Worm (Caenorhabditis elegans): ENCODE data around the gene T05H4.3.

T05H4.3 gene

ce11 chrV:6442037-6442436, at the start of gene T05H4.3:
TSS of gene T05H4.3 (plus strand) at chrV:6442337.
- TF ChIP-seq flt-1 (GFP tag; IDR thresholded peaks at IDR 0.05) (no peak), ref-1 (GFP tag; conservative IDR thresholded peaks at IDR 0.05) (no peak), ztf-29 (GFP tag; IDR thresholded peaks at IDR 0.05) (no peak), cog-1 (tag; optimal IDR thresholded peaks at IDR 0.05) (no peak), ztf-23 (GFP tag; IDR thresholded peaks at IDR 0.05) (no peak), med-1 (GFP tag; optimal IDR thresholded peaks at IDR 0.05; ENCODE audit: insufficient read depth) (no peak), T22C8.4 (GFP tag; IDR thresholded peaks at IDR 0.05) (no peak), tab-1 (GFP tag; IDR thresholded peaks at IDR 0.05) (no peak), klf-2 (GFP tag; conservative IDR thresholded peaks at IDR 0.05) (no peak)

DNA sequence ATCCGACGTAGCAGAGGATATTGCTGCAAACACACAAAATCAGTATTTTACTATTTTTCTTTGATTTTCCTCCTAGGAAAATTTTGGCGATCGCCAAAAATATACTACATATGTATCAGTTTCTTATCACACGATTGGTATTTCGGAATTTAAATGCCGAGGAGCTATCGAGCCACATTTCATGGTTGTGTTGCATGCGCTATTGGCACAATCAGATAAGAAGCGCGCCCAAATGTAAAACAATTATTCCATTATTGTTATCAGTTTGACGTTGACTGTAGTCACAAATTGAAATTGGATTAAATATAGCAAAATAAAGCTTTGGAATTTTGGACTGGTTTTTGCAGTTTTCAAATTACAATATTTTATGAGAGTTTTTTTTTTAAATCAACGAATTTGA, 43.2 kb upstream of the T05H4.3 start:
- TF ChIP-seq T22C8.4 (GFP tag; IDR thresholded peaks at IDR 0.05) = no peak
- no peak for TF ChIP-seq med-1 (GFP tag; optimal IDR thresholded peaks at IDR 0.05; ENCODE audit: insufficient read depth)
- TF ChIP-seq tab-1 (GFP tag; IDR thresholded peaks at IDR 0.05) = no peak
- no peak for TF ChIP-seq klf-2 (GFP tag; conservative IDR thresholded peaks at IDR 0.05)
- no peak for TF ChIP-seq ref-1 (GFP tag; conservative IDR thresholded peaks at IDR 0.05)
- no peak for TF ChIP-seq cog-1 (tag; optimal IDR thresholded peaks at IDR 0.05)
- TF ChIP-seq flt-1 (GFP tag; IDR thresholded peaks at IDR 0.05) = no peak
- no peak for TF ChIP-seq ztf-29 (GFP tag; IDR thresholded peaks at IDR 0.05)
- TF ChIP-seq ztf-23 (GFP tag; IDR thresholded peaks at IDR 0.05) = no peak

DNA sequence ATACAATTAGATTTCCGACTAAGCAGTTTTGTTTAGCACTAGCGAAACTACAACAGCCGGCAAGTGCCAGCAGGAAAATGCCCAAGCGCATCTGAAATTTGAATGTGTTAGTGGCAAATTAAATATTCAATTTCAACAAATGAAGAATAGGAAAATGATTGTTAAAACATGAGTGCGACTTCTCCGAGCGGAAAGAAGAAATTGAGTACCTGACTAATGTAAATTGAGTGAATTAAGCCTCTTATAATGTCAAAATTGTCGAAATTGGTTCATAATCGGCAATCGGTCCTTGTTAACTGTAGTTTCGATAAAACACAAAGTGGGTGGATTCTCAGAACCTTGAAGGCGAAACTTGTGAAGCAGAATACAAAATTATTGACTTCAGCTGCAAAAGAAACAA, 42.3 kb upstream of the T05H4.3 start, which contains the start of gene gfi-1:
Gene gfi-1, minus strand, starts transcription at position 101 of the 400 bp plus-strand sequence.
- no peak for TF ChIP-seq cog-1 (tag; optimal IDR thresholded peaks at IDR 0.05)
- TF ChIP-seq flt-1 (GFP tag; IDR thresholded peaks at IDR 0.05) = no peak
- TF ChIP-seq ztf-29 (GFP tag; IDR thresholded peaks at IDR 0.05) = no peak
- TF ChIP-seq ztf-23 (GFP tag; IDR thresholded peaks at IDR 0.05) = no peak
- TF ChIP-seq med-1 (GFP tag; optimal IDR thresholded peaks at IDR 0.05; ENCODE audit: insufficient read depth) = no peak
- no peak for TF ChIP-seq ref-1 (GFP tag; conservative IDR thresholded peaks at IDR 0.05)
- TF ChIP-seq tab-1 (GFP tag; IDR thresholded peaks at IDR 0.05) = no peak
- no peak for TF ChIP-seq klf-2 (GFP tag; conservative IDR thresholded peaks at IDR 0.05)
- TF ChIP-seq T22C8.4 (GFP tag; IDR thresholded peaks at IDR 0.05) = no peak

DNA sequence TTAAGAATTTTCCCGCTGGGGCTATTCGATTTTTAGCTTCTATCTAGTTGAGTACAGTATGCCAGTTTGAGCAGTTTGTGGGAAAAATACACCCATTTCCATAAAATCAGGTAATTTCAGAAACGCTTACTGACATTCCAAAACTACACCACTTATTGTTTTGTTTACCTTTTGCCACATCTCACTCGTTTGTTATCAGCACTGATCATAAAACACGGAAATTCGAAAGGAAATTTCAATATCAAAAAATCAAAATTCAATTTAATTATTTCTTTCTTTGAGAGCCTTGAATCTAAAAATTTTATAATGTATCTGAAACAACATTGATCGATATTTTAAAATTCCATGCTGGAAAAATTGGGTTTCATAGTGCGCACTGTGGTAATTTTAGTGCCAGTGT, 41.6 kb upstream of the T05H4.3 start:
- no peak for TF ChIP-seq klf-2 (GFP tag; conservative IDR thresholded peaks at IDR 0.05)
- TF ChIP-seq tab-1 (GFP tag; IDR thresholded peaks at IDR 0.05) = no peak
- no peak for TF ChIP-seq T22C8.4 (GFP tag; IDR thresholded peaks at IDR 0.05)
- no peak for TF ChIP-seq ztf-23 (GFP tag; IDR thresholded peaks at IDR 0.05)
- TF ChIP-seq ref-1 (GFP tag; conservative IDR thresholded peaks at IDR 0.05) = no peak
- no peak for TF ChIP-seq ztf-29 (GFP tag; IDR thresholded peaks at IDR 0.05)
- TF ChIP-seq med-1 (GFP tag; optimal IDR thresholded peaks at IDR 0.05; ENCODE audit: insufficient read depth) = no peak
- no peak for TF ChIP-seq flt-1 (GFP tag; IDR thresholded peaks at IDR 0.05)

- TF ChIP-seq tab-1 (GFP tag; IDR thresholded peaks at IDR 0.05) (no peak), flt-1 (GFP tag; IDR thresholded peaks at IDR 0.05) (no peak), klf-2 (GFP tag; conservative IDR thresholded peaks at IDR 0.05) (no peak), ref-1 (GFP tag; conservative IDR thresholded peaks at IDR 0.05) (no peak), cog-1 (tag; optimal IDR thresholded peaks at IDR 0.05) (no peak), ztf-23 (GFP tag; IDR thresholded peaks at IDR 0.05) (no peak), T22C8.4 (GFP tag; IDR thresholded peaks at IDR 0.05) (no peak), ztf-29 (GFP tag; IDR thresholded peaks at IDR 0.05) (no peak), med-1 (GFP tag; optimal IDR thresholded peaks at IDR 0.05; ENCODE audit: insufficient read depth) (no peak)
Observed at ce11 chrV:6400950-6401551, 41.1 kb upstream of the T05H4.3 start.

ce11 chrV:6407587-6407986, 34.5 kb upstream of the T05H4.3 start:
- no peak for TF ChIP-seq ztf-23 (GFP tag; IDR thresholded peaks at IDR 0.05)
- TF ChIP-seq flt-1 (GFP tag; IDR thresholded peaks at IDR 0.05) = no peak
- no peak for TF ChIP-seq ref-1 (GFP tag; conservative IDR thresholded peaks at IDR 0.05)
- no peak for TF ChIP-seq tab-1 (GFP tag; IDR thresholded peaks at IDR 0.05)
- TF ChIP-seq klf-2 (GFP tag; conservative IDR thresholded peaks at IDR 0.05) = no peak

DNA sequence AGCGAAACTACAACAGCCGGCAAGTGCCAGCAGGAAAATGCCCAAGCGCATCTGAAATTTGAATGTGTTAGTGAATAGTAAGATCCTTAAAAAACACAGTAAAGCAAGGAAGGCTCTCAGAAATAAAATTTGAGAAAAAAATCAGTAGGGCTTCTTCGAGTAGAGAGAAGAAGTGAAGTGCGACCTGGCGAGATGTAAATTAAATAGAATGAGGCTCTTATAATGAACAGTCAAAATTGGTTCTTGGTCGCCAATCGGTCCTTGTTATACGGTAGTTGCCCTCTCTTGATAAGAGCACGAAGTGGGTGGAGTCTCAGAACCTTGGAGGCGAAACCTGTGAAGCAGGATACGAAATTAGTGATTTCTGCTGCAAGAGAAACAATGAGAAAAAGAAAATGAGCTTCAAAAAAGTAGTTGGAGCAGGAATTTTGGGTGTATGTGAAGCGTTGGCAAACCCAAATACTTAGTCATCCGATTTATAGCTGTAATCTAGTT, 33.4 kb upstream of the T05H4.3 start, which contains the start of gene bcf-1:
Gene bcf-1, minus strand, starts transcription at position 51 of the 495 bp plus-strand sequence.
- TF ChIP-seq flt-1 (GFP tag; IDR thresholded peaks at IDR 0.05) (no peak), T22C8.4 (GFP tag; IDR thresholded peaks at IDR 0.05) (no peak), tab-1 (GFP tag; IDR thresholded peaks at IDR 0.05) (no peak), ztf-29 (GFP tag; IDR thresholded peaks at IDR 0.05) (no peak), med-1 (GFP tag; optimal IDR thresholded peaks at IDR 0.05; ENCODE audit: insufficient read depth) (no peak), ztf-23 (GFP tag; IDR thresholded peaks at IDR 0.05) (no peak), cog-1 (tag; optimal IDR thresholded peaks at IDR 0.05) (no peak), klf-2 (GFP tag; conservative IDR thresholded peaks at IDR 0.05) (no peak), ref-1 (GFP tag; conservative IDR thresholded peaks at IDR 0.05) (no peak)

- no peak for TF ChIP-seq ref-1 (GFP tag; conservative IDR thresholded peaks at IDR 0.05)
- no peak for TF ChIP-seq cog-1 (tag; optimal IDR thresholded peaks at IDR 0.05)
- TF ChIP-seq ztf-23 (GFP tag; IDR thresholded peaks at IDR 0.05) = no peak
- no peak for TF ChIP-seq tab-1 (GFP tag; IDR thresholded peaks at IDR 0.05)
- no peak for TF ChIP-seq med-1 (GFP tag; optimal IDR thresholded peaks at IDR 0.05; ENCODE audit: insufficient read depth)
- TF ChIP-seq klf-2 (GFP tag; conservative IDR thresholded peaks at IDR 0.05) = no peak
- no peak for TF ChIP-seq T22C8.4 (GFP tag; IDR thresholded peaks at IDR 0.05)
- no peak for TF ChIP-seq ztf-29 (GFP tag; IDR thresholded peaks at IDR 0.05)
- no peak for TF ChIP-seq flt-1 (GFP tag; IDR thresholded peaks at IDR 0.05)
Observed at ce11 chrV:6411161-6411560, 31.0 kb upstream of the T05H4.3 start.

DNA sequence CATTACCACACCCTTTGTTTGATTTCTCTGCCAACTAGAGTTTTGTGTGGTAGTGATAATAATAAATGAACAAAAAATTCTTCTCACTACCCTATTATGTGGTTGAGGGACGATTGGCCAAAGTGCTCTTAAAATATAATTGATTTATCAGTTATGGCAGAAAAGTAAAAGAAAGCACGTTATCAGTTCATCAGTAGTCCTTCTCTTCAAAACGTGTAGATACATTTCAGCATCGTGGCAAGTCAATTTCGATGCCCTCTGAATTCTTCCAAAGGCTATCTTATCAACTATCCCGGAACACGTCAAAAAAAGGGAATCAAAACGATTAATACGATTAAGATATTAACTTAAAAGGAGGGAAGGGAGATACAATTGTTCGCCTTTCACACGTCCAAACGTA, 29.1 kb upstream of the T05H4.3 start:
- TF ChIP-seq T22C8.4 (GFP tag; IDR thresholded peaks at IDR 0.05) (no peak), ztf-23 (GFP tag; IDR thresholded peaks at IDR 0.05) (no peak), ref-1 (GFP tag; conservative IDR thresholded peaks at IDR 0.05) (no peak), cog-1 (tag; optimal IDR thresholded peaks at IDR 0.05) (no peak), tab-1 (GFP tag; IDR thresholded peaks at IDR 0.05) (no peak), klf-2 (GFP tag; conservative IDR thresholded peaks at IDR 0.05) (no peak), flt-1 (GFP tag; IDR thresholded peaks at IDR 0.05) (no peak), med-1 (GFP tag; optimal IDR thresholded peaks at IDR 0.05; ENCODE audit: insufficient read depth) (no peak), ztf-29 (GFP tag; IDR thresholded peaks at IDR 0.05) (no peak)
